Fruit fly (Drosophila melanogaster): ENCODE results near the gene CG5199.

DNA sequence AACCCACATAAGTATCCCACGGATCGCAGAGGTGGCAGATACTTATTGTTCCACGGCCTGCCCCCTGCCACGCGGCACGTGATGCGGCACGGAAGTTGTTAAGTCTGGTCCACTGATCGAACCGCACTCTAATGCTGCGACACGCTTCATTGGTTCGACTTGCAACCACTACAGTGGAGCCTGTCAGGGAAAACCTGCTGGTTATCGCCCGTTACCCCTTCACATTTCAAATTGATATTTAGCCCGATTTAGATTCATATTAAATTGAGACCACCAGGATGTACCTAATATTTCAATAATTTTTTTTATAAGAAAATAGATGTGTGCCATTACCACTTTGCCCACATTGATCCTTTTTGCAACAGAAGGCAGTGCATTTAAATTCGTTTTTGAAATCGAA, 5.3 kb downstream of the CG5199 start:
- TF ChIP-seq CG8089 (GFP tag; optimal IDR thresholded peaks at IDR 0.05) (no peak), inv (GFP tag; IDR thresholded peaks at IDR 0.05; ENCODE audit: partially characterized antibody) (no peak), al (GFP tag; IDR thresholded peaks at IDR 0.05) (no peak), nerfin-1 (tag; optimal IDR thresholded peaks at IDR 0.05) (no peak), CG3847 (GFP tag; IDR thresholded peaks at IDR 0.05) (no peak), Dll (GFP tag; IDR thresholded peaks at IDR 0.05; ENCODE audit: partially characterized antibody) (no peak), nau (GFP tag; optimal IDR thresholded peaks at IDR 0.05) (no peak), CG6854 (GFP tag; optimal IDR thresholded peaks at IDR 0.05) (no peak)
